Worm (Caenorhabditis elegans) whole organism, late embryonic: ENCODE data around the gene Y39H10B.2.

Source experiments
- C08G9.2 ChIP-seq: sonication (generic microtip); optimal IDR thresholded peaks from 2 replicates; lab custom pipeline; 2016; ENCODE audit warnings: mild to moderate bottlenecking, missing genetic modification characterization, moderate library complexity, missing compliant biosample characterization
- F13H6.1 ChIP-seq: sonication (generic microtip); optimal IDR thresholded peaks from 2 replicates; lab custom pipeline; 2016; ENCODE audit warnings: missing genetic modification characterization, missing compliant biosample characterization
- K09A11.1 ChIP-seq: sonication (generic microtip); optimal IDR thresholded peaks from 2 replicates; lab custom pipeline; 2017; ENCODE audit warnings: antibody characterized with exemption, mild to moderate bottlenecking, missing genetic modification characterization, missing compliant biosample characterization; ENCODE audit not compliant: insufficient read depth
- Y22D7AL.16 ChIP-seq: sonication (generic microtip); optimal IDR thresholded peaks from 2 replicates; lab custom pipeline; 2016; ENCODE audit warnings: missing genetic modification characterization, missing compliant biosample characterization
- ahr-1 ChIP-seq: sonication (generic microtip); optimal IDR thresholded peaks from 2 replicates; lab custom pipeline; 2016; ENCODE audit warnings: missing genetic modification characterization, missing compliant biosample characterization
- ceh-14 ChIP-seq: sonication (generic microtip); optimal IDR thresholded peaks from 2 replicates; lab custom pipeline; 2016; ENCODE audit warnings: missing genotype, missing genetic modification characterization, missing compliant biosample characterization
- ceh-18 ChIP-seq: sonication (generic microtip); optimal IDR thresholded peaks from 2 replicates; lab custom pipeline; 2016; ENCODE audit warnings: missing genetic modification characterization, missing compliant biosample characterization
- ceh-19 ChIP-seq: fragments of 200-800 bp; sonication (Bioruptor generic); optimal IDR thresholded peaks from 2 replicates; lab custom pipeline; 2018; ENCODE audit warnings: mild to moderate bottlenecking, missing genetic modification characterization, missing compliant biosample characterization
- ceh-22 ChIP-seq: sonication (generic microtip); optimal IDR thresholded peaks from 2 replicates; lab custom pipeline; 2017; ENCODE audit warnings: missing biosample characterization, missing genetic modification characterization
- ceh-31 ChIP-seq: sonication (generic microtip); optimal IDR thresholded peaks from 2 replicates; lab custom pipeline; 2016; ENCODE audit warnings: missing genetic modification characterization, missing compliant biosample characterization
- ceh-34 ChIP-seq: sonication (generic microtip); optimal IDR thresholded peaks from 2 replicates; lab custom pipeline; 2016; ENCODE audit warnings: mild to moderate bottlenecking, missing genetic modification characterization, missing compliant biosample characterization
- ceh-45 ChIP-seq: fragments of 200-800 bp; sonication (Bioruptor generic); IDR thresholded peaks from 2 replicates; pipeline ENCODE4 v1.3.6; 2022; ENCODE audit warnings: missing genetic modification reagents, missing genetic modification characterization, missing compliant biosample characterization
- ceh-9 ChIP-seq: sonication (generic microtip); optimal IDR thresholded peaks from 2 replicates; lab custom pipeline; 2016; ENCODE audit warnings: mild to moderate bottlenecking, missing genetic modification characterization, inconsistent platforms, missing compliant biosample characterization
- dmd-4 ChIP-seq: sonication (generic microtip); optimal IDR thresholded peaks from 2 replicates; lab custom pipeline; 2016; ENCODE audit warnings: borderline replicate concordance, missing genetic modification characterization, missing compliant biosample characterization
- dve-1 ChIP-seq: sonication (generic microtip); optimal IDR thresholded peaks from 2 replicates; lab custom pipeline; 2017; ENCODE audit warnings: antibody characterized with exemption, mild to moderate bottlenecking, missing genetic modification characterization, missing compliant biosample characterization
- elt-2 ChIP-seq: sonication (generic microtip); optimal IDR thresholded peaks from 2 replicates; lab custom pipeline; 2016; ENCODE audit warnings: missing genetic modification reagents, missing genetic modification characterization, missing compliant biosample characterization
- ets-4 ChIP-seq: sonication (generic microtip); optimal IDR thresholded peaks from 2 replicates; lab custom pipeline; 2016; ENCODE audit warnings: missing genetic modification characterization, missing compliant biosample characterization
- hlh-30 ChIP-seq: sonication (generic microtip); optimal IDR thresholded peaks from 2 replicates; lab custom pipeline; 2017; ENCODE audit warnings: antibody characterized with exemption, missing genetic modification characterization, missing compliant biosample characterization; ENCODE audit not compliant: insufficient read depth
- hlh-6 ChIP-seq: sonication (generic microtip); optimal IDR thresholded peaks from 2 replicates; lab custom pipeline; 2016; ENCODE audit warnings: missing genotype, missing genetic modification characterization, missing compliant biosample characterization
- madf-2 ChIP-seq: sonication (generic microtip); optimal IDR thresholded peaks from 2 replicates; lab custom pipeline; 2017; ENCODE audit warnings: missing genetic modification characterization, missing compliant biosample characterization
- nfya-1 ChIP-seq: sonication (generic microtip); optimal IDR thresholded peaks from 2 replicates; lab custom pipeline; 2017; ENCODE audit warnings: missing genetic modification characterization, mild to moderate bottlenecking, missing compliant biosample characterization, antibody characterized with exemption, moderate library complexity
- nhr-11 ChIP-seq: fragments of 150-350 bp; optimal IDR thresholded peaks from 2 replicates; lab custom pipeline; 2014; ENCODE audit warnings: missing biosample characterization, missing genetic modification characterization
- nhr-232 ChIP-seq: sonication (generic microtip); optimal IDR thresholded peaks from 2 replicates; lab custom pipeline; 2016; ENCODE audit warnings: missing genetic modification characterization, missing compliant biosample characterization
- odd-2 ChIP-seq: sonication (generic microtip); optimal IDR thresholded peaks from 2 replicates; lab custom pipeline; 2017; ENCODE audit warnings: antibody characterized with exemption, mild to moderate bottlenecking, missing genetic modification characterization, missing compliant biosample characterization
- pag-3 ChIP-seq: sonication (generic microtip); optimal IDR thresholded peaks from 2 replicates; lab custom pipeline; 2016; ENCODE audit warnings: missing compliant biosample characterization, missing genetic modification characterization, borderline replicate concordance
- pat-9 ChIP-seq: fragments of 200-800 bp; sonication (Bioruptor generic); optimal IDR thresholded peaks from 2 replicates; lab custom pipeline; 2018; ENCODE audit warnings: mild to moderate bottlenecking, missing genetic modification characterization, moderate library complexity, missing compliant biosample characterization
- pax-1 ChIP-seq: fragments of 150-350 bp; optimal IDR thresholded peaks from 2 replicates; lab custom pipeline; 2014; ENCODE audit warnings: missing biosample characterization, missing genetic modification characterization
- pros-1 ChIP-seq: fragments of 150-350 bp; optimal IDR thresholded peaks from 2 replicates; lab custom pipeline; 2014; ENCODE audit warnings: missing biosample characterization, missing genetic modification reagents, missing genetic modification characterization
- ref-2 ChIP-seq: sonication (generic microtip); optimal IDR thresholded peaks from 2 replicates; lab custom pipeline; 2016; ENCODE audit warnings: missing genetic modification characterization, missing compliant biosample characterization
- rnt-1 ChIP-seq: sonication (generic microtip); optimal IDR thresholded peaks from 2 replicates; lab custom pipeline; 2016; ENCODE audit warnings: missing genetic modification characterization, missing compliant biosample characterization
- sox-2 ChIP-seq: fragments of 200-800 bp; sonication (Bioruptor generic); IDR thresholded peaks from 2 replicates; pipeline ENCODE4 v1.3.6; 2022; ENCODE audit warnings: missing genetic modification reagents, missing genetic modification characterization, missing compliant biosample characterization
- sox-4 ChIP-seq: sonication (generic microtip); optimal IDR thresholded peaks from 2 replicates; lab custom pipeline; 2017; ENCODE audit warnings: mild to moderate bottlenecking, missing genetic modification characterization, inconsistent platforms, missing compliant biosample characterization
- tbx-2 ChIP-seq: sonication (generic microtip); optimal IDR thresholded peaks from 2 replicates; lab custom pipeline; 2016; ENCODE audit warnings: missing genetic modification characterization, missing compliant biosample characterization
- tbx-7 ChIP-seq: sonication (generic microtip); optimal IDR thresholded peaks from 2 replicates; lab custom pipeline; 2016; ENCODE audit warnings: missing genotype, missing genetic modification characterization, missing compliant biosample characterization
- ttx-3 ChIP-seq: sonication (generic microtip); optimal IDR thresholded peaks from 2 replicates; lab custom pipeline; 2016; ENCODE audit warnings: missing genetic modification reagents, missing genetic modification characterization, missing compliant biosample characterization
- unc-3 ChIP-seq, 2 experiments: fragments of 200-800 bp in 1 of 2; sonication (Bioruptor generic) in 1 of 2; sonication (generic microtip) in 1 of 2; conservative IDR thresholded peaks in 1 of 2; optimal IDR thresholded peaks in 1 of 2; 2 replicates each; pipeline versions ENCODE4 v1.3.6 to Lab custom; 2016 to 2022; ENCODE audit warnings: missing compliant biosample characterization in 2 of 2, missing genetic modification characterization in 2 of 2, missing genetic modification reagents in 1 of 2
- unc-42 ChIP-seq: sonication (generic microtip); optimal IDR thresholded peaks from 2 replicates; lab custom pipeline; 2016; ENCODE audit warnings: missing genotype, missing genetic modification characterization, missing compliant biosample characterization
- unc-55 ChIP-seq: sonication (generic microtip); optimal IDR thresholded peaks from 2 replicates; lab custom pipeline; 2017; ENCODE audit warnings: missing biosample characterization, missing genetic modification reagents, missing genetic modification characterization
- zip-5 ChIP-seq: sonication (generic microtip); optimal IDR thresholded peaks from 2 replicates; lab custom pipeline; 2016; ENCODE audit warnings: missing genetic modification characterization, missing compliant biosample characterization

The Y39H10B.2 gene

DNA sequence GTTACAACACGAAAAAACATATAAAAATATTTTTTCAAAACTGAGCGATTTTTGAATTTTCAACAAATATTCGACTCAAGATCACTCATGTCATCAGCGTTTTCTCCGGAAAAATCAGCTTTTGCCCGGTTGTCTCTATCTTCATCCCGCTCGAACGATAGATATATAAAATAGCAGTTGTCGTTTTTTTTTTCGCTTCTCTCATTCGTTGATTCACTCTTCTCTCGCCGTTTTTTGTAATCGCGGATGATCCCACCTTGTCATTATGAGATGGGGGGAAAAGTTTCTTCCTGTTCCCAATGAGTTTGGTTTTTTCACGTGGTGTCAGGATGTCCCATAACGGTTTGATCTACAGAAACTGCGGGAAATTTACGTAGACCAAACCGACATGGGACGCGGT is 26.7 kb downstream of the Y39H10B.2 start:
- TF ChIP-seq unc-55 (GFP tag; lab: Kevin White, UChicago) (no peak), unc-3 (GFP tag; conservative IDR thresholded peaks at IDR 0.05; lab: Robert Waterston, UW) (no peak), unc-3 (tag; optimal IDR thresholded peaks at IDR 0.05; lab: Kevin White, UChicago) (no peak), K09A11.1 (tag; lab: Kevin White, UChicago) (no peak), pax-1 (no peak), nhr-232 (no peak), sox-4 (no peak), rnt-1 (no peak), nfya-1 (tag; lab: Kevin White, UChicago) (no peak), ttx-3 (tag; lab: Kevin White, UChicago) (no peak), ets-4 (tag; lab: Kevin White, UChicago) (no peak), sox-2 (no peak)

DNA sequence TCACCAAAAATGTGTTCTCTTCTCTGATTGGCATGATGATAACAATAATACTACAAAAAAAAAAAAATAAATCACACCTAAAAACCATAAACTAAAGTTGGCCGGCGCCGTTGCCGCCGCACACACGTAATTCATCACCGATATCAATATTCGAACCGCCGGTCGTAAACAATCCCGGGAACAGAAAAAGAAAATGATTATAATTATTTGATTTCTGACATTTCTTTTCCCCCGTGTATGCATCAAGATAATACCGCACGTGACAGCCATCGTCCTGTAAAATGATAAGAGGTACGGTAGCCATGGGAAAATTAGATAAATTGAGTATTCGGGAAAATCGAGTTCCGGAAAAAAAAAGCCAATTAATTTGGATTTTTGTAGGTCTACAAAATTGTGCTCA is 28.5 kb downstream of the Y39H10B.2 start:
- TF ChIP-seq ref-2 (tag; lab: Kevin White, UChicago) (no peak), elt-2 (peak; percentile 74), pag-3 (tag; lab: Kevin White, UChicago) (no peak), hlh-6 (tag; lab: Kevin White, UChicago) (no peak), pros-1 (no peak), ahr-1 (tag; lab: Kevin White, UChicago) (no peak), pax-1 (no peak)

DNA sequence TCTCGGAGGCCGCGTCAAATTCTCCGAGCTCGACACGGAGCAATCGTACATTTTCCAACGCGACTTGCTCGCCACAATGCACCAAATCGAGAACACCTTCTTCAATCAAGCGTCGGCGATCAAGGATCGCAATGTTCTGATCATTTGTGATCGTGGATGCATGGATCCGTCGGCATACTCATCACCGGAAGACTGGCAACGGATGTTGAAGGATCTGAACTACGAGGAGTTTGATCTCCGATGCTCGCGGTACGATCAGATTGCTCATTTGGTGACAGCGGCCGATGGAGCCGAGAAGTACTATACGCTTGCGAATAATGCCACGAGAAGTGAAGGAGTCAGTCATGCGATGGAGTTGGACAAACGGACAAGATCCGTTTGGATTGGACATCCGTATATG is 29.9 kb downstream of the Y39H10B.2 start:
- TF ChIP-seq C08G9.2 (tag; lab: Kevin White, UChicago) (no peak), sox-2 (no peak), odd-2 (no peak), madf-2 (tag; lab: Kevin White, UChicago) (no peak)

DNA sequence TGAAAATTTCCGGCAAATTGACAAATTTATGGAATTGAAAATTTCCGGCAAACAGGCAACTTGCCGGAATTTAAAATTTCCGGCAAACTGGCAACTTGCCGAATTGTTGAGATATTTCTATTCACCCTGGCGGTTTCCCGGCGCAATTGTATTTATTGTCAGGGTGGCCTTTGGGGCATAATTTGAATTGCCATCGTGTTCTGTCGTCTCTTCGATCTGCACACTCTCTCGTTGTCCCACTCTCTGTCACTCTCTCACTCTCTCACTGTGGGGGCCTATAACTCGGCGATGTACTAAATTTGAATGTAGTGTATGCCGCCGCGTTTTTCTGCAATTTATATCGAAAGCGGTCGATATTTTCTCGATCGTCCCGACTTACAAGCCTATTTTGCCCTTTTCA is 34.4 kb downstream of the Y39H10B.2 start:
- TF ChIP-seq ceh-18 (tag; lab: Kevin White, UChicago) (no peak), tbx-7 (tag; lab: Kevin White, UChicago) (no peak), pros-1 (no peak), sox-2 (no peak; the same call in 1 of the 2 replicates), zip-5 (tag; lab: Kevin White, UChicago) (no peak), Y22D7AL.16 (no peak), ceh-9 (tag; lab: Kevin White, UChicago) (no peak), ceh-45 (GFP tag; lab: Robert Waterston, UW) (no peak), ceh-19 (GFP tag; lab: Kevin White, UChicago) (no peak), ceh-22 (tag; lab: Kevin White, UChicago) (no peak)

DNA sequence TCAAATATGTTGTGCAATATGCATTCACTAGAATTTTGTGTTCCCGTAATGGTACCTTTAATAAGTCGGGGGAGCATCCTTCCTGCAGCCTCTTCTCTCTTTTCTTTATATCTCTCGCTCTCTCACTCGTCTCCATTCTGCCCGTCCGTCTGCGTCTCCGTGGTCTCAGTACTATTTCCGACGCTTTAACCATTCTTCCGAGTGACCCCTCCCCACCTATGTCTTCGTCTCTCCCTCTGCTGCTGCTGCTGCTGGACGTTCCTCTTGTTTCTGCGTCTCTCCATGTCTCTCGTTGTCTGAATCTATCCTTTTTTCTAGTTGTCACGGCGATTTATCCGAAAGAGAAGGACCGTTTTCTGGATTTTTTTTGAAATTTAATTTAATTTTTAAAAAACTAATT is 35.3 kb downstream of the Y39H10B.2 start:
- peak; percentile 49 for TF ChIP-seq ceh-34 (tag; lab: Kevin White, UChicago)
- no peak for TF ChIP-seq pat-9 (tag; lab: Kevin White, UChicago)
- no peak for TF ChIP-seq elt-2
- no peak for TF ChIP-seq odd-2
- TF ChIP-seq C08G9.2 (tag; lab: Kevin White, UChicago): peak; percentile 19
- TF ChIP-seq tbx-2: no peak
- TF ChIP-seq ttx-3 (tag; lab: Kevin White, UChicago): no peak
- TF ChIP-seq pros-1: peak; percentile 30
- peak; percentile 83 for TF ChIP-seq nfya-1 (tag; lab: Kevin White, UChicago)
- peak; percentile 74 for TF ChIP-seq unc-55 (GFP tag; lab: Kevin White, UChicago)
- TF ChIP-seq nhr-11 (tag; lab: Kevin White, UChicago): no peak
- TF ChIP-seq dve-1 (tag; lab: Kevin White, UChicago): no peak
- TF ChIP-seq unc-42 (tag; lab: Kevin White, UChicago): peak; percentile 36
- no peak for TF ChIP-seq Y22D7AL.16
- peak; percentile 82 for TF ChIP-seq F13H6.1 (tag; lab: Kevin White, UChicago)
- peak; percentile 53 for TF ChIP-seq hlh-30 (tag; lab: Kevin White, UChicago)
- no peak for TF ChIP-seq ceh-22 (tag; lab: Kevin White, UChicago)
- TF ChIP-seq hlh-6 (tag; lab: Kevin White, UChicago): no peak
- peak; percentile 24 for TF ChIP-seq ceh-18 (tag; lab: Kevin White, UChicago)
- peak; percentile 81 for TF ChIP-seq ceh-31 (tag; lab: Kevin White, UChicago)
- no peak for TF ChIP-seq tbx-7 (tag; lab: Kevin White, UChicago)
- no peak for TF ChIP-seq ahr-1 (tag; lab: Kevin White, UChicago)
- TF ChIP-seq dmd-4 (tag; lab: Kevin White, UChicago): no peak
- peak; percentile 68 for TF ChIP-seq ref-2 (tag; lab: Kevin White, UChicago)
- TF ChIP-seq ceh-14 (tag; lab: Kevin White, UChicago): peak; percentile 30
- TF ChIP-seq ceh-9 (tag; lab: Kevin White, UChicago): no peak
